Fruit fly (Drosophila melanogaster): Measurements from ENCODE around the gene CG12995.

dm6 chrX:17183486-17183885, 26.3 kb downstream of the CG12995 start:
- no peak for TF ChIP-seq psq (optimal IDR thresholded peaks at IDR 0.05)
- TF ChIP-seq h (optimal IDR thresholded peaks at IDR 0.05), result no peak
- TF ChIP-seq Sin3A (optimal IDR thresholded peaks at IDR 0.05), result no peak
- no peak for TF ChIP-seq Myc (optimal IDR thresholded peaks at IDR 0.05)
- no peak for TF ChIP-seq ttk (optimal IDR thresholded peaks at IDR 0.05)
